Worm (Caenorhabditis elegans) whole organism, L4 larva: ENCODE data around the gene epi-1.
"Not testable (repeated sequence)": the region's sequence is repeated elsewhere in the genome, so short reads cannot be mapped to it uniquely, and the experiment has no call there.

Source experiments
- ces-1 ChIP-seq: fragments of 150-350 bp; sonication (generic microtip); optimal IDR thresholded peaks from 4 replicates; lab custom pipeline; 2014; ENCODE audit warnings: missing biosample characterization, missing genetic modification reagents, missing genetic modification characterization
- spr-1 ChIP-seq: sonication (generic microtip); optimal IDR thresholded peaks from 2 replicates; lab custom pipeline; 2016; ENCODE audit warnings: mild to moderate bottlenecking, missing genetic modification characterization, missing compliant biosample characterization

DNA sequence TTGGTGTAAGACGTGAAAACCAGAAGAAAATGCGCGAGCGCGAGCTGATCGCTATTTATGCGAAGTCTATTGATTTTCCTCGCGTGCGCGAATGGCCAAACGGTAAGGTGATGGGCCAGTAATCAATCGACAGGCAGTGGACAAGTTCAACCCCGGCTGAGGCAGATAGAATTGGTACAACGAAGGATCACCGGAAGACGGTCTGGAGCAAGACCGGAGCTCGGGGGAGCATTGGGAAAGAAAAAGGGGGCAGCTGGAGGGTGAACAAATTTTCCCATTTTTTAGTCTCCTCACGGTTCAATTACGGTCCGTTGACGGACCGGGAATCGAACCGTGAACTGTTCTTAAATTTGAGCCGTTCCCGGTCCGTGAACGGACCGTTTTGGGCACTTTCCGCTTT lies 8.3 kb upstream of the epi-1 start:
- TF ChIP-seq spr-1 (tag; lab: Kevin White, UChicago); ces-1 (GFP tag; lab: Kevin White, UChicago): not testable (repeated sequence)
